Worm (Caenorhabditis elegans): ENCODE data around the gene ced-10.

The ced-10 gene

ce11 chrIV:3467128-3467527 is 42.2 kb downstream of the ced-10 start, which contains the start of gene F58E2.3:
F58E2.3 (plus strand) TSS chrIV:3467428.
- no peak for TF ChIP-seq tab-1 (GFP tag; IDR thresholded peaks at IDR 0.05)
- TF ChIP-seq flt-1 (GFP tag; IDR thresholded peaks at IDR 0.05) = no peak
- no peak for TF ChIP-seq ztf-29 (GFP tag; IDR thresholded peaks at IDR 0.05)
- no peak for TF ChIP-seq cog-1 (tag; optimal IDR thresholded peaks at IDR 0.05)
- TF ChIP-seq T22C8.4 (GFP tag; IDR thresholded peaks at IDR 0.05) = no peak
- no peak for TF ChIP-seq ref-1 (GFP tag; conservative IDR thresholded peaks at IDR 0.05)
- TF ChIP-seq klf-2 (GFP tag; conservative IDR thresholded peaks at IDR 0.05) = no peak
- TF ChIP-seq ztf-23 (GFP tag; IDR thresholded peaks at IDR 0.05) = no peak
- no peak for TF ChIP-seq med-1 (GFP tag; optimal IDR thresholded peaks at IDR 0.05; ENCODE audit: insufficient read depth)

ce11 chrIV:3463254-3463653 is 46.1 kb downstream of the ced-10 start, which contains the start of gene F58E2.4:
F58E2.4 (plus strand) TSS chrIV:3463387.
- TF ChIP-seq T22C8.4 (GFP tag; IDR thresholded peaks at IDR 0.05) = no peak
- no peak for TF ChIP-seq klf-2 (GFP tag; conservative IDR thresholded peaks at IDR 0.05)
- no peak for TF ChIP-seq flt-1 (GFP tag; IDR thresholded peaks at IDR 0.05)
- no peak for TF ChIP-seq tab-1 (GFP tag; IDR thresholded peaks at IDR 0.05)
- no peak for TF ChIP-seq med-1 (GFP tag; optimal IDR thresholded peaks at IDR 0.05; ENCODE audit: insufficient read depth)
- no peak for TF ChIP-seq ref-1 (GFP tag; conservative IDR thresholded peaks at IDR 0.05)
- no peak for TF ChIP-seq cog-1 (tag; optimal IDR thresholded peaks at IDR 0.05)
- TF ChIP-seq ztf-29 (GFP tag; IDR thresholded peaks at IDR 0.05) = no peak
- TF ChIP-seq ztf-23 (GFP tag; IDR thresholded peaks at IDR 0.05) = no peak
